Worm (Caenorhabditis elegans) whole organism, young adult: ENCODE measurements around the gene Y73F8A.14.

Experiments
- somi-1 ChIP-seq: fragments of 200-800 bp; sonication (Bioruptor generic); optimal IDR thresholded peaks from 2 replicates; lab custom pipeline; 2018; ENCODE audit warnings: mild to moderate bottlenecking, missing genetic modification characterization, missing compliant biosample characterization
- ztf-22 ChIP-seq: fragments of 200-800 bp; sonication (Bioruptor generic); optimal IDR thresholded peaks from 2 replicates; lab custom pipeline; 2018; ENCODE audit warnings: mild to moderate bottlenecking, missing genetic modification characterization, moderate library complexity, missing compliant biosample characterization

ce11 chrIV:15302151-15302550 lies 16.7 kb downstream of the Y73F8A.14 start, which contains the start of gene best-21:
- TF ChIP-seq ztf-22 (GFP tag; lab: Kevin White, UChicago) (no peak), somi-1 (GFP tag; lab: Kevin White, UChicago) (no peak)
